Worm (Caenorhabditis elegans) whole organism, late embryonic: ENCODE data around the gene F52D10.2.

ENCODE experiments used
- C08G9.2 ChIP-seq: sonication (generic microtip); optimal IDR thresholded peaks from 2 replicates; lab custom pipeline; 2016; ENCODE audit warnings: mild to moderate bottlenecking, missing genetic modification characterization, moderate library complexity, missing compliant biosample characterization
- C38D4.7 ChIP-seq: fragments of 200-800 bp; sonication (Bioruptor generic); optimal IDR thresholded peaks from 2 replicates; lab custom pipeline; 2018; ENCODE audit warnings: mild to moderate bottlenecking, missing genetic modification characterization, moderate library complexity, missing compliant biosample characterization
- F13H6.1 ChIP-seq: sonication (generic microtip); optimal IDR thresholded peaks from 2 replicates; lab custom pipeline; 2016; ENCODE audit warnings: missing genetic modification characterization, missing compliant biosample characterization
- T23F11.4 ChIP-seq: fragments of 200-800 bp; sonication (Bioruptor generic); optimal IDR thresholded peaks from 2 replicates; lab custom pipeline; 2018; ENCODE audit warnings: mild to moderate bottlenecking, missing genetic modification characterization, missing compliant biosample characterization
- ahr-1 ChIP-seq: sonication (generic microtip); optimal IDR thresholded peaks from 2 replicates; lab custom pipeline; 2016; ENCODE audit warnings: missing genetic modification characterization, missing compliant biosample characterization
- ama-1 ChIP-seq: fragments of 150-350 bp; optimal IDR thresholded peaks from 2 replicates; lab custom pipeline; 2014
- ceh-18 ChIP-seq: sonication (generic microtip); optimal IDR thresholded peaks from 2 replicates; lab custom pipeline; 2016; ENCODE audit warnings: missing genetic modification characterization, missing compliant biosample characterization
- ceh-19 ChIP-seq: fragments of 200-800 bp; sonication (Bioruptor generic); optimal IDR thresholded peaks from 2 replicates; lab custom pipeline; 2018; ENCODE audit warnings: mild to moderate bottlenecking, missing genetic modification characterization, missing compliant biosample characterization
- ceh-2 ChIP-seq: sonication (generic microtip); optimal IDR thresholded peaks from 2 replicates; lab custom pipeline; 2016; ENCODE audit warnings: missing genotype, missing genetic modification characterization, missing compliant biosample characterization
- ceh-22 ChIP-seq: sonication (generic microtip); optimal IDR thresholded peaks from 2 replicates; lab custom pipeline; 2017; ENCODE audit warnings: missing biosample characterization, missing genetic modification characterization
- ceh-24 ChIP-seq: sonication (generic microtip); optimal IDR thresholded peaks from 2 replicates; lab custom pipeline; 2016; ENCODE audit warnings: mild to moderate bottlenecking, missing genetic modification characterization, missing compliant biosample characterization
- ceh-31 ChIP-seq: sonication (generic microtip); optimal IDR thresholded peaks from 2 replicates; lab custom pipeline; 2016; ENCODE audit warnings: missing genetic modification characterization, missing compliant biosample characterization
- ceh-34 ChIP-seq: sonication (generic microtip); optimal IDR thresholded peaks from 2 replicates; lab custom pipeline; 2016; ENCODE audit warnings: mild to moderate bottlenecking, missing genetic modification characterization, missing compliant biosample characterization
- ceh-48 ChIP-seq: sonication (generic microtip); optimal IDR thresholded peaks from 2 replicates; lab custom pipeline; 2016; ENCODE audit warnings: missing genetic modification characterization, inconsistent platforms, missing compliant biosample characterization
- ceh-6 ChIP-seq: fragments of 200-800 bp; sonication (Bioruptor generic); optimal IDR thresholded peaks from 2 replicates; lab custom pipeline; 2018; ENCODE audit warnings: mild to moderate bottlenecking, missing genetic modification characterization, missing compliant biosample characterization
- che-1 ChIP-seq: sonication (generic microtip); optimal IDR thresholded peaks from 2 replicates; lab custom pipeline; 2016; ENCODE audit warnings: mild to moderate bottlenecking, missing genetic modification characterization, missing compliant biosample characterization
- dmd-4 ChIP-seq: sonication (generic microtip); optimal IDR thresholded peaks from 2 replicates; lab custom pipeline; 2016; ENCODE audit warnings: borderline replicate concordance, missing genetic modification characterization, missing compliant biosample characterization
- dve-1 ChIP-seq: sonication (generic microtip); optimal IDR thresholded peaks from 2 replicates; lab custom pipeline; 2017; ENCODE audit warnings: antibody characterized with exemption, mild to moderate bottlenecking, missing genetic modification characterization, missing compliant biosample characterization
- fax-1 ChIP-seq: sonication (generic microtip); optimal IDR thresholded peaks from 2 replicates; lab custom pipeline; 2016; ENCODE audit warnings: missing genotype, missing genetic modification characterization, missing compliant biosample characterization
- fkh-6 ChIP-seq: sonication (generic microtip); optimal IDR thresholded peaks from 2 replicates; lab custom pipeline; 2016; ENCODE audit warnings: missing genetic modification characterization, missing compliant biosample characterization
- hlh-15 ChIP-seq: sonication (generic microtip); optimal IDR thresholded peaks from 2 replicates; lab custom pipeline; 2016; ENCODE audit warnings: missing genetic modification characterization, missing compliant biosample characterization
- hlh-30 ChIP-seq: sonication (generic microtip); optimal IDR thresholded peaks from 2 replicates; lab custom pipeline; 2017; ENCODE audit warnings: antibody characterized with exemption, missing genetic modification characterization, missing compliant biosample characterization; ENCODE audit not compliant: insufficient read depth
- hlh-8 ChIP-seq: sonication (generic microtip); optimal IDR thresholded peaks from 2 replicates; lab custom pipeline; 2016; ENCODE audit warnings: missing genotype, missing genetic modification characterization, missing compliant biosample characterization
- lim-6 ChIP-seq: sonication (generic microtip); optimal IDR thresholded peaks from 2 replicates; lab custom pipeline; 2016; ENCODE audit warnings: missing genetic modification characterization, missing compliant biosample characterization
- lin-11 ChIP-seq: fragments of 200-800 bp; sonication (Bioruptor generic); optimal IDR thresholded peaks from 2 replicates; lab custom pipeline; 2018; ENCODE audit warnings: mild to moderate bottlenecking, missing genetic modification characterization, missing compliant biosample characterization
- madf-2 ChIP-seq: sonication (generic microtip); optimal IDR thresholded peaks from 2 replicates; lab custom pipeline; 2017; ENCODE audit warnings: missing genetic modification characterization, missing compliant biosample characterization
- nfya-1 ChIP-seq: sonication (generic microtip); optimal IDR thresholded peaks from 2 replicates; lab custom pipeline; 2017; ENCODE audit warnings: missing genetic modification characterization, mild to moderate bottlenecking, missing compliant biosample characterization, antibody characterized with exemption, moderate library complexity
- pat-9 ChIP-seq: fragments of 200-800 bp; sonication (Bioruptor generic); optimal IDR thresholded peaks from 2 replicates; lab custom pipeline; 2018; ENCODE audit warnings: mild to moderate bottlenecking, missing genetic modification characterization, moderate library complexity, missing compliant biosample characterization
- pax-1 ChIP-seq: fragments of 150-350 bp; optimal IDR thresholded peaks from 2 replicates; lab custom pipeline; 2014; ENCODE audit warnings: missing biosample characterization, missing genetic modification characterization
- pha-2 ChIP-seq: sonication (generic microtip); optimal IDR thresholded peaks from 2 replicates; lab custom pipeline; 2017; ENCODE audit warnings: mild to moderate bottlenecking, missing genetic modification characterization, missing compliant biosample characterization
- pha-4 ChIP-seq: fragments of 150-350 bp; optimal IDR thresholded peaks from 2 replicates; lab custom pipeline; 2018; ENCODE audit warnings: missing biosample characterization, missing genetic modification reagents, missing genetic modification characterization
- pros-1 ChIP-seq: fragments of 150-350 bp; optimal IDR thresholded peaks from 2 replicates; lab custom pipeline; 2014; ENCODE audit warnings: missing biosample characterization, missing genetic modification reagents, missing genetic modification characterization
- sox-2 ChIP-seq: fragments of 200-800 bp; sonication (Bioruptor generic); IDR thresholded peaks from 2 replicates; pipeline ENCODE4 v1.3.6; 2022; ENCODE audit warnings: missing genetic modification reagents, missing genetic modification characterization, missing compliant biosample characterization
- syd-9 ChIP-seq: sonication (generic microtip); optimal IDR thresholded peaks from 2 replicates; lab custom pipeline; 2016; ENCODE audit warnings: mild to moderate bottlenecking, missing genetic modification characterization, moderate library complexity, missing compliant biosample characterization
- ttx-3 ChIP-seq: sonication (generic microtip); optimal IDR thresholded peaks from 2 replicates; lab custom pipeline; 2016; ENCODE audit warnings: missing genetic modification reagents, missing genetic modification characterization, missing compliant biosample characterization
- unc-3 ChIP-seq, 2 experiments: fragments of 200-800 bp in 1 of 2; sonication (Bioruptor generic) in 1 of 2; sonication (generic microtip) in 1 of 2; conservative IDR thresholded peaks in 1 of 2; optimal IDR thresholded peaks in 1 of 2; 2 replicates each; pipeline versions ENCODE4 v1.3.6 to Lab custom; 2016 to 2022; ENCODE audit warnings: missing compliant biosample characterization in 2 of 2, missing genetic modification characterization in 2 of 2, missing genetic modification reagents in 1 of 2
- unc-55 ChIP-seq: sonication (generic microtip); optimal IDR thresholded peaks from 2 replicates; lab custom pipeline; 2017; ENCODE audit warnings: missing biosample characterization, missing genetic modification reagents, missing genetic modification characterization
- unc-86 ChIP-seq: sonication (generic microtip); optimal IDR thresholded peaks from 2 replicates; lab custom pipeline; 2016; ENCODE audit warnings: missing genetic modification characterization, missing compliant biosample characterization
- zip-5 ChIP-seq: sonication (generic microtip); optimal IDR thresholded peaks from 2 replicates; lab custom pipeline; 2016; ENCODE audit warnings: missing genetic modification characterization, missing compliant biosample characterization
- ztf-16 ChIP-seq: sonication (generic microtip); optimal IDR thresholded peaks from 2 replicates; lab custom pipeline; 2017; ENCODE audit warnings: missing genetic modification characterization, missing compliant biosample characterization

Gene F52D10.2

DNA sequence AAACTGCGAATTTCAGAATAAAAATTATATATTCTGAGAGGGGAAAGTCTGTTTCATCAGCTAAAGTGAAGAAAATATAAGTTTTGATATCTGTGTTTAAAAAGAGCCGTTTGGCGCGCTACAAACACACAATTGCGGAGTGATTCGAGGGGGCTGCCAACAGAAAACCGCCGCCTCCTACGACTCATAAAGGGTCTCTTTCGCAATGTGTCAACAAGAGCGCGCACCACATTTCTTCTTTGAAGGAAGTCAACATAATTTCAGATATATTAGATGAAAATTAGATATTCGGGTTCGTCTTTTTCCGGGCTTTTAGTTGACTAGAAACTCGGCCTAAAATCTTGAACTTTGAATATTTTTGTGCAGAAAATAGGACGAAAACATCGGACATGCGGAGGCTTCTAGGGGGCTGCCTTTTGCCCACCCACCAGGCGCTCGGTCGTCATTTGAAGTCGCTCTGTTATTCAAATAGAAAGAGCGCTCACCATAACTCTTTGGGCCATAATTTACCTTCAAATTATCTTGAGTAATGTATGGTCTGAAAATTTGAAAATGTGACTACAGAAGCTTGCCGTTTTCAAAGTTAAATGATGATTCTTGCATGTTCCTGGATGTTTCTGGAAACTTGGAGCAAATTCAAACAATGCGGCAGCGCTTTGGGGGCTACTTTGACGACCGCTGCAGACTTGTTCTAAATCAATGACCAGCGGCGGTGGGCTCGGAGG lies 14.4 kb upstream of the F52D10.2 start (continued):
- TF ChIP-seq madf-2 (tag; lab: Kevin White, UChicago) = peak; percentile 94
- peak; percentile 88 for TF ChIP-seq che-1 (tag; lab: Kevin White, UChicago)
- peak; percentile 86 for TF ChIP-seq dmd-4 (tag; lab: Kevin White, UChicago)
- TF ChIP-seq C08G9.2 = peak; percentile 60
- peak; percentile 82 for TF ChIP-seq hlh-15 (tag; lab: Kevin White, UChicago)
- no peak for TF ChIP-seq pha-4 (tag; lab: Kevin White, UChicago)
- TF ChIP-seq ceh-48 (tag; lab: Kevin White, UChicago) = peak; percentile 78
- TF ChIP-seq ceh-24 = peak; percentile 98
- TF ChIP-seq hlh-30 = peak; percentile 1
- TF ChIP-seq ttx-3 (tag; lab: Kevin White, UChicago) = peak; percentile 93
- TF ChIP-seq ztf-16 (tag; lab: Kevin White, UChicago) = peak; percentile 99
- peak; percentile 94 for TF ChIP-seq pax-1 (tag; lab: Kevin White, UChicago)
- peak; percentile 99 for TF ChIP-seq T23F11.4 (GFP tag; lab: Kevin White, UChicago)
- peak; percentile 60 for TF ChIP-seq lim-6 (tag; lab: Kevin White, UChicago)
- TF ChIP-seq ceh-6 (GFP tag; lab: Kevin White, UChicago) = peak; percentile 83
- no peak; the same call in 1 of the 2 replicates for TF ChIP-seq unc-3 (GFP tag; conservative IDR thresholded peaks at IDR 0.05; lab: Robert Waterston, UW)
- peak; percentile 99 for TF ChIP-seq unc-3 (tag; optimal IDR thresholded peaks at IDR 0.05; lab: Kevin White, UChicago)
- TF ChIP-seq zip-5 (tag; lab: Kevin White, UChicago) = peak; percentile 58
- TF ChIP-seq fax-1 (tag; lab: Kevin White, UChicago) = peak; percentile 71
- peak; percentile 100 for TF ChIP-seq ceh-34 (tag; lab: Kevin White, UChicago)
- peak; percentile 89 for TF ChIP-seq lin-11 (tag; lab: Kevin White, UChicago)
- peak; percentile 91 for TF ChIP-seq sox-2 (GFP tag; lab: Robert Waterston, UW)
- TF ChIP-seq ceh-19 (GFP tag; lab: Kevin White, UChicago) = peak; percentile 97

DNA sequence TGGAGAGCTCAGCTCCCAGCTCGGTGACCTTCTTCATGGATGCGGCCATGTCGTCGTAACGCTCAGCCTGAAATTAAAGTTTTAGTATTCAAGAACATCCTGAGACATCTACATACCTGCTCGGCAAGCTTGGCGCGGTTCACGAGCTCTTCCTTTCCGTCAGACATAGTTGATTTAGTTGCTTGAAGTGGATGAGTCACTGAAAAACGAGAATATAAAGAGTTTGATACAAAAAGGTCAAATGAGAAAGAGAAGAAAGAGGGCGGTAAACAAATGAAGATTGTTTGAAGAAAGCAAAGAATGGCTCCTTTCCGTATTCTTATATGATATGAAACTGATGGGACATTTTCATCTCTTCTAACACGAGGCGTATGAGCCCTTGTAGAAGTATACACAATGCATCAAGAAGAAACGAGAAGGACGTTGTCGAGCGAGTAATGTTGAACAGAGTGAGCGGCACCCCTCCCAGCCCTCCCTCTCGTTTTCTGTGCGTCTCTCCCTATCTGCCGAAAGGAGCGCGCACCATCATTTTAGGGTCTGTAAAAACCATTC lies 13.8 kb upstream of the F52D10.2 start, which contains the start of gene ftt-2:
Gene ftt-2 (minus strand): TSS at position 206 of the 552 bp plus-strand sequence.
- TF ChIP-seq ceh-19 (GFP tag; lab: Kevin White, UChicago) = no peak
- peak; percentile 5 for TF ChIP-seq ama-1 (lab: Kevin White, UChicago)
- TF ChIP-seq ceh-2 (tag; lab: Kevin White, UChicago) = no peak

DNA sequence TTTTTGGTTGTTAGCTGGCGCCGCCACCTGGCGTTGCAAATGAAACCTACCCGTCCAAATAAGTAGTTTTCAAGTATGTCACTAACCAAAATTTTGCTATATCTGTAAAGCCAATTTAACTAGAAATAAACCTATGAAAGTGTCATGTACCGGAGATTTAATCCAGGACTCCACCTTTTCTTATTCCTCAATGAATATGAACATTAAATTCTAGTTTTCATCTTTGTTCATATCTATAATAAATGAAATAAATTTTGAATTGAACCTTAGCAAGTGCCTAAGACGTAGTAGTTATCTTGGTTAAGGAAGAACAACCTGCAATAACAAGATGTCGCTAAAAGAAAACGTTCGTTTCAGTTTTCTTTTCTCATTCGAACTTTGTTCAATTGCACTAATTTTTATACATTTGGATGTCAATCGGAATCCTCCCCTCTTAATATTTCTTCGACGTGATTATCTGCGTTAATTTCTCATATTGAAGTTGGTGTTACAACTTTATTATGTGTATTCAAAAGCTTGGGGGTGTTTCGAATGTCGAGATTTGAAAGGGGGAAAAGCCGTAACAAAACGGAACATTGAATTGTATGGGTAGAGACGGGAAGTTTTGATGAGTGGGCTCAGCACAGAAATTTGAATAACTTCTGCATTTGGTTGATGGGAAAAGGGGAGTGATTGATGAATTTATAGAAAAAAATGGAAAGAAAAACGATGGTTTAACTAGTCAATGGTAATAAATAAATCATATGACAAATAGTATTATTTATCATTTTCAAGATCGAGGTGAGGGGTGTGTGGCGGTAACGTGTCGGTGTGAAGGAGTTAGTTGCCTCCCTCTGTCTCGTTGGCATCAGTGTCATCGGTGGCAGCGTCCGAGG lies 12.0 kb upstream of the F52D10.2 start:
- TF ChIP-seq ceh-2 (tag; lab: Kevin White, UChicago) (no peak), ceh-31 (no peak), T23F11.4 (GFP tag; lab: Kevin White, UChicago) (peak; percentile 28), ama-1 (lab: Kevin White, UChicago) (peak; percentile 42), F13H6.1 (tag; lab: Kevin White, UChicago) (no peak), syd-9 (no peak)

DNA sequence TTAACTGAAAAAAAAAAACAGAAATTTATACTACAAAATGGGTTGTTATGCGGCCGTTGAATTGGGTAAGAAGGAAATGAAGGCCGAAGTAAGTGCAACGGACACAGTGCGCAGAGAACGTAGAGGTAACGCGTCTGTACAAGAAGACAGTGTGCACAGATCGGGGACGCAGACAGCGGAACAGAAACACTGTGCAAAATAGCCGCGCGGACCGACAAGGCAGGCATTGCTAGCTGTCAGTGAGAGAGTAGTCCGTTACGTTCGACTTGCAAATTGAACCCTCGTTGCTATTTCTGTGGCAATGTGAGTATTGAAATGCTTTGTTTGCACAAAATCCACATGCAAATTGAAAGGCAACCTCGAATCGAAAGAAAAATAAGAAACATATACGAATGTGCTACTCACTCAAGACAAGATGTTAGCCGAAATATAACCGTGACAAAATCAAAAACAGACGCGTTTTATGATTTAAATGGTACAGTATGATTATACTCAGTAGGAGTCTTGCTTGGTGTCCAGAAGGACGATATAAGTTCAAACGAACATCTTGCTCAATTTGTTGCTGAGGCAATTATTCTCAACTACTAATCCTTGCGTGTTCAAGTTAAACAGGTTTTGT lies 9.1 kb upstream of the F52D10.2 start:
- no peak for TF ChIP-seq syd-9
- no peak for TF ChIP-seq hlh-8 (tag; lab: Kevin White, UChicago)
- no peak for TF ChIP-seq ama-1 (lab: Kevin White, UChicago)
- no peak for TF ChIP-seq ceh-22 (tag; lab: Kevin White, UChicago)
- TF ChIP-seq unc-86 (tag; lab: Kevin White, UChicago) = no peak
- no peak for TF ChIP-seq ceh-18 (tag; lab: Kevin White, UChicago)
- TF ChIP-seq nfya-1 (tag; lab: Kevin White, UChicago) = peak; percentile 5
- TF ChIP-seq C08G9.2 = no peak
- TF ChIP-seq pros-1 = no peak
- no peak for TF ChIP-seq unc-55 (GFP tag; lab: Kevin White, UChicago)
- no peak for TF ChIP-seq dve-1 (tag; lab: Kevin White, UChicago)
- no peak for TF ChIP-seq lin-11 (tag; lab: Kevin White, UChicago)
- TF ChIP-seq fkh-6 (tag; lab: Kevin White, UChicago) = no peak
- TF ChIP-seq pax-1 (tag; lab: Kevin White, UChicago) = no peak
- no peak for TF ChIP-seq pha-2 (tag; lab: Kevin White, UChicago)
- TF ChIP-seq ceh-31 = no peak
- TF ChIP-seq pat-9 (tag; lab: Kevin White, UChicago) = no peak
- no peak for TF ChIP-seq ahr-1 (tag; lab: Kevin White, UChicago)
- no peak for TF ChIP-seq ttx-3 (tag; lab: Kevin White, UChicago)
- TF ChIP-seq C38D4.7 = no peak
